Fruit fly (Drosophila melanogaster) Kc167 (cell line): ENCODE measurements around the gene vsg.

Experiments used
- Myc ChIP-seq: fragments of >200 bp; optimal IDR thresholded peaks from 2 replicates; lab custom pipeline; 2017; ENCODE audit warnings: missing external identifiers
- psq ChIP-seq: fragments of >200 bp; optimal IDR thresholded peaks from 2 replicates; lab custom pipeline; 2017; ENCODE audit warnings: missing external identifiers

DNA sequence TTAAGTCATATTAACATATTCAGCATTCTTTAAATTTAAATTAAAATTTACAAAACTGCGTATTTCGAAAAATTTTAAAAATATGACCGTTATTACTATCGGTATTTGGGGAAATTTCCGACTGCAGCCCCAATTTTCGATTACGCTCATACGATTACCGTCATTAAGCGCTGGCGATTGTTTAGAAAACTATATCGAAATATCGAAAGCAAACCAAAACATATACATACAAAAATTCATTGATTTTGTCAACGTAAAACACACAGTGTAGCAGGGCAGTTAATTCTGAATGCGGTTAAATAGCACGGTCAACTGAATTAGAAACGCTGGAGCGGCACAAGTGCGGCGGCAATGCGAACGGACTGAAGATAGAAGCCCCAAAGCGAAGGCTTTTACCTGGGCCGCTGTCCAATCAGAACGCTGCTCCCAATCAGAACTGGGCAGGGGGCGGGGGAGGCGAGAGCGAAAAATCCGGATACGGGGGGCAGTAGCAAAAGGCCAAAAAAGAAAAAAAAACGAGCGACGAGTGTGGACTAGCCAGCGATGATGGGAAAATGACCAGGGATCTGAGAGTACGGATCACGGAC, 9.9 kb upstream of the vsg start, which contains the start of gene CG16711:
- no peak for TF ChIP-seq psq
- TF ChIP-seq Myc (lab: Kevin White, UChicago): no peak
